Worm (Caenorhabditis elegans) whole organism, mixed stage, embryonic: ENCODE data around the gene cyp-33C11.

Experiments used
- elt-3 ChIP-seq: fragments of 150-350 bp; optimal IDR thresholded peaks from 2 replicates; lab custom pipeline; 2014; ENCODE audit warnings: missing biosample characterization, missing genetic modification characterization
- ham-2 ChIP-seq: fragments of 200-800 bp; sonication (Bioruptor generic); optimal IDR thresholded peaks from 2 replicates; lab custom pipeline; 2018; ENCODE audit warnings: mild to moderate bottlenecking, missing genetic modification characterization, missing compliant biosample characterization
- lin-13 ChIP-seq: fragments of 150-350 bp; optimal IDR thresholded peaks from 2 replicates; lab custom pipeline; 2014; ENCODE audit warnings: missing biosample characterization, missing genetic modification characterization
- lsy-2 ChIP-seq: fragments of 150-350 bp; optimal IDR thresholded peaks from 2 replicates; lab custom pipeline; 2014; ENCODE audit warnings: missing biosample characterization, missing genetic modification characterization
- nhr-28 ChIP-seq: fragments of 150-350 bp; optimal IDR thresholded peaks from 2 replicates; lab custom pipeline; 2014; ENCODE audit warnings: missing biosample characterization, missing genetic modification characterization
- nhr-76 ChIP-seq: sonication (generic microtip); optimal IDR thresholded peaks from 2 replicates; lab custom pipeline; 2017; ENCODE audit warnings: missing biosample characterization, missing genetic modification characterization
- snpc-4 ChIP-seq: fragments of 150-350 bp; optimal IDR thresholded peaks from 2 replicates; lab custom pipeline; 2014; ENCODE audit warnings: missing biosample characterization, missing genetic modification characterization
- unc-62 ChIP-seq: fragments of 150-350 bp; optimal IDR thresholded peaks from 2 replicates; lab custom pipeline; 2014; ENCODE audit warnings: missing biosample characterization, missing genetic modification reagents, missing genetic modification characterization
- zip-8 ChIP-seq: fragments of 150-350 bp; optimal IDR thresholded peaks from 2 replicates; lab custom pipeline; 2014; ENCODE audit warnings: missing biosample characterization, missing genetic modification characterization

DNA sequence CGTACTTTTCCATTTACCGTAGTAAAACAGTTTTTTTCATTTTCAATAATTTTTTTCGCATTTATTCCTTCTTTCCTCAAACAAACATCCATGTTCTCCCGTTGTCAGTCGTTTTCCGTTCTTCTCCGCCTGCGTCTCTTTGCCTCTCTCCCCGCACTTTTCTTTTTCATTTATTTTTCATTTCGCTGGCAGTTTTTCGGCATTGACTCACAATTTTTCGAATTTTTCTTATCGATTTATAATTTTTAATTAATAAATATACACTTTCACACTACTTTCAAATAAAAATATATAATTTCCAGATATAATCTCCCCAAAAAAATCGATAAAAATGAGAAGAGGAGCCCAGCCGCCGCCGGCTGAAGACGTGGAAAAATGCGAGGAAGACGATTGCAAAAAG lies 25.4 kb downstream of the cyp-33C11 start, which contains the start of gene H25P19.1:
- TF ChIP-seq nhr-76: no peak
- TF ChIP-seq unc-62 (GFP tag; lab: Kevin White, UChicago): no peak
- TF ChIP-seq snpc-4 (tag; lab: Kevin White, UChicago): no peak
- TF ChIP-seq zip-8 (tag; lab: Kevin White, UChicago): no peak
- no peak for TF ChIP-seq lin-13 (tag; lab: Kevin White, UChicago)
- no peak for TF ChIP-seq elt-3 (tag; lab: Kevin White, UChicago)
- TF ChIP-seq lsy-2 (tag; lab: Kevin White, UChicago): no peak
- TF ChIP-seq nhr-28: no peak
- no peak for TF ChIP-seq ham-2
